Worm (Caenorhabditis elegans): ENCODE results near the gene cutl-19.

DNA sequence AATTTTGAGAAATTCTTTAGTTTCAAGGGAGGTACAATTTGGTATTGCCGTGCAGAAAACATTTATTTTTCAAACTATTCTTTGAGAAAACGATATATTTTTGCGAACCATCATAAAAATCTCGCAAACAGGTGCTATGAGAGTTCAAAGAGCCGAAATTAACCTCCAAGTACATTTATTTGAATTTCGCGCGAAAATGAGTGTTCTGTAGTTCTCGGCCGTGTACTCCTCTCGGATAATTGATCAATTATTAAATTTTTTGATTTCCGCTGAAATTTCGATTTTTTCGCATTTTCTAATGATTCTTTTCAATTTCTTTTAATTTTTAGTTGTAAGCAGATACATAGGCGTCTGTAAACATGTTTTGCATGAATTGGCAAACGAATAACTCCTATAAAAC lies 27.2 kb downstream of the cutl-19 start:
- TF ChIP-seq him-1 (tag; optimal IDR thresholded peaks at IDR 0.05): no peak
- no peak for TF ChIP-seq W03F9.2 (tag; optimal IDR thresholded peaks at IDR 0.05)
- no peak for TF ChIP-seq dao-5 (tag; optimal IDR thresholded peaks at IDR 0.05)
